Worm (Caenorhabditis elegans): ENCODE data around the gene hlh-8.

Gene hlh-8

DNA sequence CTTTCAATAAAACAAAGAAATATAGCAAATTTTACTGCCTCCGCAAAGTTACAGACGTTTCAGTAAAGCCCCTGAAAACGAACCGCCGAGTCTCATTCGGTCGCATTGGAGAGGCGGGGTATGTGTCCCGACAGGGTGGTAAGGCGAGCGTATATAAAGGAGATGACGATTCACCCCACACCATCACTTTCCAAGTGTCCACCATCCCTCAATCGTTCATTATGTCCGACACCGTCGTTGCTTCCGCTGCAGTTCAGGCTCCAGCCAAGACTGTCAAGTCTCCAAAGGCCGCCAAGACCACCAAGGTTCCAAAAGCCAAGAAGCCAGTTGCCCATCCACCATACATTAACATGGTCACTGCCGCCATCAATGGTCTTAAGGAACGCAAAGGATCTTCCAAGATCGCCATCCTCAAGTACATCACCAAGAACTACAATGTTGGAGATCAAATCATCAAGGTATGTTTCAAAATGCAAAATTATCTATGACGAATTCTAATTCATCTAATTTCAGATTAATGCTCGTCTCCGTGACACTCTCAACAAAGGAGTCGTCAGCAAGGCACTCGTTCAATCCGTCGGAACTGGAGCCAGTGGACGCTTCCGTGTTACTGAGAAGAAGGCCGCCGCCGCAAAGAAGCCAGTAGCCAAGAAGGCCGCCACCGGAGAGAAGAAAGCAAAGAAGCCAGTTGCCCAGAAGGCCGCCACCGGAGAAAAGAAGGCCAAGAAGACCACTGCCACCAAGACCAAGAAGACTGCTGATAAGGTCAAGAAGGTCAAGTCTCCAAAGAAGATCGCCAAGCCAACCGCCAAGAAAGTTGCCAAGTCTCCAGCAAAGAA is 42.9 kb downstream of the hlh-8 start, which contains the start of gene hil-3:
Gene hil-3, plus strand, starts transcription at position 195 of the 839 bp plus-strand sequence.
- TF ChIP-seq tbx-2 (tag; optimal IDR thresholded peaks at IDR 0.05): peak; percentile 36
- TF ChIP-seq ref-2 (tag; optimal IDR thresholded peaks at IDR 0.05): peak; percentile 56
- TF ChIP-seq sdc-2 (tag; optimal IDR thresholded peaks at IDR 0.05): peak; percentile 19
- TF ChIP-seq ceh-18 (tag; optimal IDR thresholded peaks at IDR 0.05): no peak
- TF ChIP-seq nfya-1 (tag; optimal IDR thresholded peaks at IDR 0.05): no peak
- TF ChIP-seq ceh-31 (tag; optimal IDR thresholded peaks at IDR 0.05): peak; percentile 26
- peak; percentile 46 for TF ChIP-seq ama-1 (optimal IDR thresholded peaks at IDR 0.05)
- TF ChIP-seq tbx-7 (tag; optimal IDR thresholded peaks at IDR 0.05): peak; percentile 9

DNA sequence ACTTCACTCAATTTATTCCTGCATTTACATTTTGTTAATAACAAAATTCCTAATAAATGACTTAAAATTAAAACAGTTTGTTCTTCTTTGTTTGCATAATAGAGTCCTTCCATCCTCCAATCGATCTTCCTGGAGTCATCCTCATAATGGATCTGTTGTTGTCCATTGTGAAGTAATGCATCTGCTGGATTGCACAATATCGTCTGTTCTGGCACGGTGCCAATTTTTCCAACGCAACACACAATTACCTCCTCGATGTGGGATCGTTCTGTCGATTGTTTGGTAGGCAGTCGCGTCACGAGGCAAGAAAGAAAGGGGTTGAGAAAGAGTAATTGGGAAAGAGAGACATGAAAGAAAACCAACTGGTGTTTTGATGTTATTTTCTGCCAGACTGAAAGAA is 43.8 kb downstream of the hlh-8 start:
- no peak for TF ChIP-seq che-1 (tag; optimal IDR thresholded peaks at IDR 0.05)
- TF ChIP-seq hlh-13 (GFP tag; optimal IDR thresholded peaks at IDR 0.05): no peak
- TF ChIP-seq dve-1 (tag; optimal IDR thresholded peaks at IDR 0.05): no peak
- no peak for TF ChIP-seq fkh-6 (tag; optimal IDR thresholded peaks at IDR 0.05)
- TF ChIP-seq ceh-14 (tag; optimal IDR thresholded peaks at IDR 0.05): no peak
- no peak for TF ChIP-seq pqm-1 (tag; optimal IDR thresholded peaks at IDR 0.05)
- TF ChIP-seq ama-1 (optimal IDR thresholded peaks at IDR 0.05): peak; percentile 57
- TF ChIP-seq hlh-8 (tag; optimal IDR thresholded peaks at IDR 0.05): no peak
- TF ChIP-seq sdc-2 (tag; optimal IDR thresholded peaks at IDR 0.05): no peak
- TF ChIP-seq T23F11.4 (GFP tag; optimal IDR thresholded peaks at IDR 0.05): no peak
- peak; percentile 32 for TF ChIP-seq ceh-31 (tag; optimal IDR thresholded peaks at IDR 0.05)
- TF ChIP-seq eyg-1 (tag; optimal IDR thresholded peaks at IDR 0.05): no peak
- TF ChIP-seq hlh-30 (tag; optimal IDR thresholded peaks at IDR 0.05; ENCODE audit: insufficient read depth): peak; percentile 73

DNA sequence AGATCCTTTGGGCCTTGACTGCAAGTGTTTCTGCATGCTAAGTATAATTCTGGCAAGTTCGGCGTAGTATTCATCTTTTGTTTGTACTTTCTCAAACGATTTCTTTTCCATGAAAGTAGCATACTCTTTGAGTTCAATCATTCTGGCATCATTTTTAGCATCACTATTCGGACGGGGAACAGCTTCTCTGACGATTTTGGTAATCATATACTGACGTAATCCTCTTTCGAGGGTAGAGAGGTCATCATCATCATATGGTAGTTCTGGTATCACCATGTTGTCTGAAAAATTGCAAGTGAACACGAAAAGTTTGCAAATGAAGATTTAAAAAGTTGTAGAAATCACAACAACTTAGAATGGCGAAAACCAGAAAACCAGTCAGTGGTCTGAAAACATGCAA is 46.5 kb downstream of the hlh-8 start, which contains the start of gene F22F1.3:
Gene F22F1.3, minus strand, starts transcription at position 281 of the 400 bp plus-strand sequence.
- TF ChIP-seq hlh-8 (tag; optimal IDR thresholded peaks at IDR 0.05) (no peak), syd-9 (tag; optimal IDR thresholded peaks at IDR 0.05) (no peak), che-1 (tag; optimal IDR thresholded peaks at IDR 0.05) (no peak), hlh-13 (GFP tag; optimal IDR thresholded peaks at IDR 0.05) (no peak), ceh-24 (tag; optimal IDR thresholded peaks at IDR 0.05) (no peak), pqm-1 (tag; optimal IDR thresholded peaks at IDR 0.05) (no peak), K09A11.1 (tag; optimal IDR thresholded peaks at IDR 0.05; ENCODE audit: insufficient read depth) (no peak), sox-4 (tag; optimal IDR thresholded peaks at IDR 0.05) (no peak), ahr-1 (tag; optimal IDR thresholded peaks at IDR 0.05) (no peak), nhr-232 (tag; optimal IDR thresholded peaks at IDR 0.05) (no peak), ceh-18 (tag; optimal IDR thresholded peaks at IDR 0.05) (no peak), zip-5 (tag; optimal IDR thresholded peaks at IDR 0.05) (no peak), ceh-2 (tag; optimal IDR thresholded peaks at IDR 0.05) (no peak), eyg-1 (tag; optimal IDR thresholded peaks at IDR 0.05) (no peak), odd-2 (tag; optimal IDR thresholded peaks at IDR 0.05) (no peak), Y22D7AL.16 (tag; optimal IDR thresholded peaks at IDR 0.05) (no peak), ref-2 (tag; optimal IDR thresholded peaks at IDR 0.05) (no peak)

DNA sequence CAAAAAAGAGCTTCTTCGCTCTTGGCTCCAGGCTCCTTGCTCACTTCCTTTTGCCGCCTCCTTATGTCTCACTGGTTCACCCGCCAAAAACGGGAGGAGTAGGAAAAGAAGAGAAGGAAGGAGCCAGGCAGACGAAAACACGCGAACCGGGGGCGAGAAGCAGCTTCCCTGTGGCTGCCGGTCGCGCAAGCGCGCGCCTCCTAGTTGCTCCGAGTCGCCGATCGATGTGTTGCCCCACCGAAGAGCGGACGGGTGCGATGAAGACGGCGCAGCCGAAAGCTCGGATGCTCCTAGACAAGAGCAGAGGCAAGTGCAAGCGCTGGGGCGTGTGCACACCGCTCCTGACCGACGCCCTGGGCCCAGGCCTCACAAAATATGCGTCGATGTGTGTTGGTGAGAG is 47.3 kb downstream of the hlh-8 start:
- peak; percentile 28 for TF ChIP-seq ceh-14 (tag; optimal IDR thresholded peaks at IDR 0.05)
- peak; percentile 34 for TF ChIP-seq pros-1 (tag; optimal IDR thresholded peaks at IDR 0.05)
- TF ChIP-seq ceh-48 (tag; optimal IDR thresholded peaks at IDR 0.05): peak; percentile 65
- no peak for TF ChIP-seq nhr-11 (tag; optimal IDR thresholded peaks at IDR 0.05)
- no peak for TF ChIP-seq hlh-30 (tag; optimal IDR thresholded peaks at IDR 0.05; ENCODE audit: insufficient read depth)
- TF ChIP-seq ceh-22 (tag; optimal IDR thresholded peaks at IDR 0.05): no peak
- peak; percentile 14 for TF ChIP-seq ceh-19 (GFP tag; optimal IDR thresholded peaks at IDR 0.05)
- peak; percentile 29 for TF ChIP-seq ceh-18 (tag; optimal IDR thresholded peaks at IDR 0.05)
- TF ChIP-seq rnt-1 (tag; optimal IDR thresholded peaks at IDR 0.05): no peak
- no peak for TF ChIP-seq pat-9 (tag; optimal IDR thresholded peaks at IDR 0.05)
- TF ChIP-seq unc-42 (tag; optimal IDR thresholded peaks at IDR 0.05): peak; percentile 49
- TF ChIP-seq ceh-34 (tag; optimal IDR thresholded peaks at IDR 0.05): peak; percentile 24
- peak; percentile 71 for TF ChIP-seq ceh-31 (tag; optimal IDR thresholded peaks at IDR 0.05)
- TF ChIP-seq ceh-45 (GFP tag; IDR thresholded peaks at IDR 0.05): no peak
- no peak for TF ChIP-seq che-1 (tag; optimal IDR thresholded peaks at IDR 0.05)
- TF ChIP-seq tbx-2 (tag; optimal IDR thresholded peaks at IDR 0.05): peak; percentile 62
- no peak for TF ChIP-seq hlh-6 (tag; optimal IDR thresholded peaks at IDR 0.05)
- TF ChIP-seq unc-55 (GFP tag; optimal IDR thresholded peaks at IDR 0.05): no peak
- TF ChIP-seq sdc-2 (tag; optimal IDR thresholded peaks at IDR 0.05): peak; percentile 65
- TF ChIP-seq pag-3 (tag; optimal IDR thresholded peaks at IDR 0.05; ENCODE audit: borderline replicate concordance): peak; percentile 49
- TF ChIP-seq T23F11.4 (GFP tag; optimal IDR thresholded peaks at IDR 0.05): peak; percentile 43
- TF ChIP-seq C08G9.2 (tag; optimal IDR thresholded peaks at IDR 0.05): peak; percentile 33
- peak; percentile 31 for TF ChIP-seq elt-4 (tag; optimal IDR thresholded peaks at IDR 0.05)
